Fruit fly (Drosophila melanogaster) whole organism, pupa: ENCODE data around the gene mbf1.

Source experiments
- CG10348 ChIP-seq: fragments of 200-800 bp; sonication (Bioruptor generic); IDR thresholded peaks from 2 replicates; pipeline ENCODE4 v1.3.6; 2022; ENCODE audit warnings: missing biosample characterization, missing genetic modification characterization
- CG12605 ChIP-seq: fragments of 200-800 bp; sonication (Bioruptor generic); IDR thresholded peaks from 2 replicates; pipeline ENCODE4 v1.3.6; 2022; ENCODE audit warnings: missing biosample characterization, missing genetic modification characterization
- CG17806 ChIP-seq: fragments of 200-800 bp; sonication (Bioruptor generic); optimal IDR thresholded peaks from 2 replicates; lab custom pipeline; 2018; ENCODE audit warnings: missing biosample characterization, mild to moderate bottlenecking, missing genetic modification characterization, moderate library complexity
- CG4496 ChIP-seq: fragments of 200-800 bp; sonication (Bioruptor generic); IDR thresholded peaks from 3 replicates; pipeline ENCODE4 v1.3.6; 2022; ENCODE audit warnings: missing biosample characterization, missing genetic modification characterization
- CG8159 ChIP-seq: fragments of 200-800 bp; sonication (Bioruptor generic); optimal IDR thresholded peaks from 3 replicates; lab custom pipeline; 2018; ENCODE audit warnings: missing biosample characterization, mild to moderate bottlenecking, missing genetic modification characterization, moderate library complexity
- Snoo ChIP-seq: fragments of 200-800 bp; sonication (Bioruptor generic); optimal IDR thresholded peaks from 3 replicates; lab custom pipeline; 2017; ENCODE audit warnings: missing biosample characterization, mild to moderate bottlenecking, missing genetic modification characterization, inconsistent platforms
- gl ChIP-seq: fragments of 200-800 bp; sonication (Bioruptor generic); optimal IDR thresholded peaks from 2 replicates; lab custom pipeline; 2018; ENCODE audit warnings: missing biosample characterization, mild to moderate bottlenecking, missing genetic modification characterization
- rn ChIP-seq: fragments of 200-800 bp; sonication (Bioruptor generic); IDR thresholded peaks from 2 replicates; pipeline ENCODE4 v1.3.6; 2022; ENCODE audit warnings: missing biosample characterization, missing genetic modification characterization

DNA sequence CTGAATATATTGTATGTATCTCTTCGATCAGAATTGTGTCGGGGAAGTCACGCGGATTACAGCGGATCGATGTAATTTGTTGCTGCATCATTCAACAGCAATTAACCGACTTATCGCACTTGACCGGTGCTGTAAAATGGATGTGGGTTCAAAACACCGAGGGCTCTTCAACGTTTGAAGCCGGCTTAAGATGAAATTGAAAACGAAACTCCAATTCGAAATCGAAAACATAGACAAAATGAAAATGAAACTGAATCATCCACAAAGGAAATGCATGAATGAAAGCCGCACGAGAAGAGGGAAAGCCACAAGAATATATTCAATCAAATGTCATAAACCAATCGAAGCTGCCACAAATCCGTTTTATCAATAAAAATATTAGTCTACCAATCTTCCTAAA, 28.1 kb upstream of the mbf1 start:
- TF ChIP-seq gl (tag; lab: Kevin White, UChicago) (no peak), CG8159 (tag; lab: Kevin White, UChicago) (no peak), CG10348 (GFP tag; lab: Robert Waterston, UW) (no peak), CG17806 (tag; lab: Kevin White, UChicago) (no peak), rn (GFP tag; lab: Robert Waterston, UW) (no peak), Snoo (no peak), CG4496 (GFP tag; lab: Robert Waterston, UW) (no peak), CG12605 (GFP tag; lab: Robert Waterston, UW) (no peak)
